Worm (Caenorhabditis elegans) whole organism, midembryonic: Measurements from ENCODE around the gene nlp-18.

Source experiments
- T22C8.4 ChIP-seq: fragments of 200-800 bp; sonication (Bioruptor generic); IDR thresholded peaks from 2 replicates; pipeline ENCODE4 v1.3.6; 2022; ENCODE audit warnings: missing genetic modification characterization, missing compliant biosample characterization
- flt-1 ChIP-seq: fragments of 200-800 bp; sonication (Bioruptor generic); IDR thresholded peaks from 2 replicates; pipeline ENCODE4 v1.3.6; 2022; ENCODE audit warnings: missing genetic modification characterization, missing compliant biosample characterization
- med-1 ChIP-seq: sonication (generic microtip); optimal IDR thresholded peaks from 2 replicates; lab custom pipeline; 2017; ENCODE audit warnings: missing genetic modification characterization, mild to moderate bottlenecking, missing compliant biosample characterization, antibody characterized with exemption, missing genetic modification reagents; ENCODE audit not compliant: insufficient read depth
- ztf-29 ChIP-seq: fragments of 200-800 bp; sonication (Bioruptor generic); IDR thresholded peaks from 2 replicates; pipeline ENCODE4 v1.3.6; 2022; ENCODE audit warnings: missing genetic modification reagents, missing genetic modification characterization, missing compliant biosample characterization

ce11 chrII:11043546-11044192 lies 13.5 kb upstream of the nlp-18 start:
- TF ChIP-seq T22C8.4 (GFP tag; lab: Robert Waterston, UW) = no peak
- TF ChIP-seq med-1 (GFP tag; lab: Kevin White, UChicago) = no peak
- no peak for TF ChIP-seq ztf-29 (GFP tag; lab: Robert Waterston, UW)
- TF ChIP-seq flt-1 (GFP tag; lab: Robert Waterston, UW) = no peak
